Worm (Caenorhabditis elegans) whole organism, L3 larva: ENCODE data around the gene nas-33.

ENCODE experiments used
- ceh-82 ChIP-seq: fragments of 150-350 bp; optimal IDR thresholded peaks from 2 replicates; lab custom pipeline; 2014; ENCODE audit warnings: missing biosample characterization, missing genetic modification characterization
- egl-27 ChIP-seq: sonication (generic microtip); optimal IDR thresholded peaks from 4 replicates; lab custom pipeline; 2017; ENCODE audit warnings: missing biosample characterization, missing genetic modification reagents, missing genetic modification characterization
- egl-5 ChIP-seq: fragments of 150-350 bp; optimal IDR thresholded peaks from 2 replicates; lab custom pipeline; 2017; ENCODE audit warnings: missing biosample characterization, missing genetic modification reagents, missing genetic modification characterization, inconsistent platforms
- fkh-2 ChIP-seq: fragments of 150-350 bp; optimal IDR thresholded peaks from 2 replicates; lab custom pipeline; 2014; ENCODE audit warnings: missing biosample characterization, missing genetic modification reagents, missing genetic modification characterization
- mdl-1 ChIP-seq: fragments of 150-350 bp; optimal IDR thresholded peaks from 2 replicates; lab custom pipeline; 2014; ENCODE audit warnings: missing biosample characterization, missing genetic modification characterization
- nhr-11 ChIP-seq: fragments of 150-350 bp; optimal IDR thresholded peaks from 2 replicates; lab custom pipeline; 2014; ENCODE audit warnings: missing biosample characterization, missing genetic modification characterization
- nhr-76 ChIP-seq: fragments of 150-350 bp; sonication (generic microtip); optimal IDR thresholded peaks from 5 replicates; lab custom pipeline; 2014; ENCODE audit warnings: missing biosample characterization, missing genetic modification characterization

- TF ChIP-seq ceh-82 (tag; lab: Kevin White, UChicago): no peak
- no peak for TF ChIP-seq mdl-1
- no peak for TF ChIP-seq fkh-2 (tag; lab: Kevin White, UChicago)
- TF ChIP-seq egl-5 (tag; lab: Kevin White, UChicago): no peak
- TF ChIP-seq egl-27 (tag; lab: Kevin White, UChicago): no peak
- TF ChIP-seq nhr-11 (tag; lab: Kevin White, UChicago): no peak
- no peak for TF ChIP-seq nhr-76 (tag; lab: Kevin White, UChicago)
These were observed 6.7 kb upstream of the nas-33 start, which contains the start of gene K04E7.1 for ce11 chrX:6461729-6462128.
